Worm (Caenorhabditis elegans) whole organism, L1 larva: Measurements from ENCODE around the gene gbas-1.
"Not testable (repeated sequence)": the region's sequence is repeated elsewhere in the genome, so short reads cannot be mapped to it uniquely, and the experiment has no call there.

ENCODE experiments used
- dpl-1 ChIP-seq, 3 experiments: fragments of 150-350 bp in 2 of 3; sonication (generic microtip) in 1 of 3; optimal IDR thresholded peaks; 2 replicates each; lab custom pipeline; 2014 to 2017; ENCODE audit warnings: missing biosample characterization in 3 of 3, missing genetic modification characterization in 3 of 3, missing genetic modification reagents in 3 of 3
- pag-3 ChIP-seq: sonication (generic microtip); optimal IDR thresholded peaks from 2 replicates; lab custom pipeline; 2017; ENCODE audit warnings: missing genetic modification characterization, mild to moderate bottlenecking, missing compliant biosample characterization, antibody characterized with exemption, borderline replicate concordance; ENCODE audit not compliant: insufficient read depth

DNA sequence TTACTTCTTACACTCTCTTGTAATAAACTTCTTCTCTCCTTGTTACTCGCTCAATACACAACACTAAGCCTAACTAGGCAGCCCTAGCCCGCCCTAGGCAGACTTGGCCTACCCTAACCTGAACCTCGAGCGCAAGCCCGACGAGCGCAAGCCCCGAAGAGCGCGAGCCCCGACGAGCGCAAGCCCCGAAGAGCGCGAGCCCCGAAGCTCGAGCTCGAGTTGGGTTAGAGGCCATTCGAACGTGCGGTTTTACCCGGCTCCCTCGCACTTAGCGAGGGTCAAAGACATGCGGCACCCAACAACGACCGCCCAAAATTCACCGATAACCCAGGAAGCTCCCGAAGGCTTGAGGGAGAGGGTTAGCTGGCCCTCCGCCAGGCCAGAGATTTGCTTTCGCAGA lies 51.7 kb downstream of the gbas-1 start:
- not testable (repeated sequence) for TF ChIP-seq pag-3; dpl-1 (GFP tag; optimal IDR thresholded peaks at IDR 0.05; lab: Kevin White, UChicago)
